Worm (Caenorhabditis elegans): Measurements from ENCODE around the gene aqp-2.

aqp-2 gene

ce11 chrII:9232923-9233322 lies 28.9 kb downstream of the aqp-2 start, which contains the start of gene T26C5.2:
T26C5.2 (plus strand) TSS chrII:9233223.
- no peak for TF ChIP-seq zip-8 (tag; optimal IDR thresholded peaks at IDR 0.05)
- TF ChIP-seq snpc-4 (tag; optimal IDR thresholded peaks at IDR 0.05), result no peak
- TF ChIP-seq ceh-39 (tag; optimal IDR thresholded peaks at IDR 0.05), result no peak
- TF ChIP-seq ztf-11 (tag; optimal IDR thresholded peaks at IDR 0.05), result no peak
- TF ChIP-seq sem-2 (GFP tag; optimal IDR thresholded peaks at IDR 0.05), result no peak
- no peak for TF ChIP-seq nhr-12 (tag; optimal IDR thresholded peaks at IDR 0.05)
- no peak for TF ChIP-seq elt-3 (tag; optimal IDR thresholded peaks at IDR 0.05)
- TF ChIP-seq mab-5 (tag; optimal IDR thresholded peaks at IDR 0.05), result no peak
- no peak for TF ChIP-seq ces-1 (GFP tag; optimal IDR thresholded peaks at IDR 0.05)
- no peak for TF ChIP-seq unc-62 (GFP tag; optimal IDR thresholded peaks at IDR 0.05)
- no peak for TF ChIP-seq unc-120 (tag; optimal IDR thresholded peaks at IDR 0.05; ENCODE audit: poor library complexity, severe bottlenecking)
- TF ChIP-seq lin-32 (GFP tag; optimal IDR thresholded peaks at IDR 0.05), result no peak
- no peak for TF ChIP-seq tbx-8 (GFP tag; optimal IDR thresholded peaks at IDR 0.05)

- TF ChIP-seq tbx-8 (GFP tag; optimal IDR thresholded peaks at IDR 0.05), result no peak
- peak; percentile 89 for TF ChIP-seq blmp-1 (tag; optimal IDR thresholded peaks at IDR 0.05)
- TF ChIP-seq ham-2 (GFP tag; optimal IDR thresholded peaks at IDR 0.05), result peak; percentile 9
- TF ChIP-seq ceh-83 (GFP tag; optimal IDR thresholded peaks at IDR 0.05), result no peak
- no peak for TF ChIP-seq lin-13 (tag; optimal IDR thresholded peaks at IDR 0.05)
Observed at ce11 chrII:9232493-9232892, 29.3 kb downstream of the aqp-2 start.

ce11 chrII:9231240-9231639 lies 30.5 kb downstream of the aqp-2 start, which contains the start of gene gst-13:
gst-13 (plus strand) TSS chrII:9231457.
- TF ChIP-seq M03D4.4 (tag; optimal IDR thresholded peaks at IDR 0.05), result no peak
- TF ChIP-seq drap-1 (GFP tag; optimal IDR thresholded peaks at IDR 0.05), result no peak
- TF ChIP-seq hlh-1 (tag; optimal IDR thresholded peaks at IDR 0.05), result no peak
- TF ChIP-seq ham-2 (GFP tag; optimal IDR thresholded peaks at IDR 0.05), result no peak
- TF ChIP-seq unc-62 (GFP tag; optimal IDR thresholded peaks at IDR 0.05), result no peak
- no peak for TF ChIP-seq unc-39 (tag; optimal IDR thresholded peaks at IDR 0.05)
- no peak for TF ChIP-seq ces-1 (GFP tag; optimal IDR thresholded peaks at IDR 0.05)
- no peak for TF ChIP-seq mls-2 (tag; optimal IDR thresholded peaks at IDR 0.05)
- no peak for TF ChIP-seq pha-4 (tag; optimal IDR thresholded peaks at IDR 0.05)
- no peak for TF ChIP-seq flh-1 (GFP tag; optimal IDR thresholded peaks at IDR 0.05)
- TF ChIP-seq bed-3 (GFP tag; optimal IDR thresholded peaks at IDR 0.05), result no peak
- TF ChIP-seq ceh-39 (tag; optimal IDR thresholded peaks at IDR 0.05), result no peak
- TF ChIP-seq sptf-1 (tag; optimal IDR thresholded peaks at IDR 0.05), result no peak

- TF ChIP-seq blmp-1 (tag; optimal IDR thresholded peaks at IDR 0.05), result no peak
- no peak for TF ChIP-seq unc-62 (GFP tag; optimal IDR thresholded peaks at IDR 0.05)
- no peak for TF ChIP-seq lin-13 (tag; optimal IDR thresholded peaks at IDR 0.05)
Observed at ce11 chrII:9227134-9227533, 34.6 kb downstream of the aqp-2 start, which contains the start of gene abu-14. abu-14 (minus strand) TSS chrII:9227214.

ce11 chrII:9222969-9223368 lies 38.8 kb downstream of the aqp-2 start, which contains the start of gene ZK1067.3:
ZK1067.3 (plus strand) TSS chrII:9223269.
- no peak for TF ChIP-seq zip-8 (tag; optimal IDR thresholded peaks at IDR 0.05)
- TF ChIP-seq pha-4 (tag; optimal IDR thresholded peaks at IDR 0.05), result no peak
- no peak for TF ChIP-seq ceh-83 (GFP tag; optimal IDR thresholded peaks at IDR 0.05)
- no peak for TF ChIP-seq nhr-2 (tag; optimal IDR thresholded peaks at IDR 0.05)
- TF ChIP-seq sptf-1 (tag; optimal IDR thresholded peaks at IDR 0.05), result no peak
- no peak for TF ChIP-seq nhr-12 (tag; optimal IDR thresholded peaks at IDR 0.05)
- TF ChIP-seq unc-39 (tag; optimal IDR thresholded peaks at IDR 0.05), result no peak
- TF ChIP-seq mls-2 (tag; optimal IDR thresholded peaks at IDR 0.05), result no peak
- TF ChIP-seq nhr-76 (tag; optimal IDR thresholded peaks at IDR 0.05), result no peak
- no peak for TF ChIP-seq sem-2 (GFP tag; optimal IDR thresholded peaks at IDR 0.05)
- no peak for TF ChIP-seq elt-3 (tag; optimal IDR thresholded peaks at IDR 0.05)
- TF ChIP-seq ztf-11 (tag; optimal IDR thresholded peaks at IDR 0.05), result no peak
- TF ChIP-seq cnd-1 (tag; optimal IDR thresholded peaks at IDR 0.05), result no peak
- TF ChIP-seq bed-3 (GFP tag; optimal IDR thresholded peaks at IDR 0.05), result no peak
- no peak for TF ChIP-seq drap-1 (GFP tag; optimal IDR thresholded peaks at IDR 0.05)

ce11 chrII:9213055-9213708 lies 48.6 kb downstream of the aqp-2 start, which contains the start of gene znfx-1:
znfx-1 (plus strand) TSS chrII:9213658.
- TF ChIP-seq mab-5 (tag; optimal IDR thresholded peaks at IDR 0.05) (no peak), nhr-76 (tag; optimal IDR thresholded peaks at IDR 0.05) (no peak), ces-1 (GFP tag; optimal IDR thresholded peaks at IDR 0.05) (no peak), nhr-12 (tag; optimal IDR thresholded peaks at IDR 0.05) (no peak), elt-1 (tag; optimal IDR thresholded peaks at IDR 0.05; ENCODE audit: borderline replicate concordance, insufficient read depth) (no peak), ceh-83 (GFP tag; optimal IDR thresholded peaks at IDR 0.05) (no peak), nhr-237 (tag; optimal IDR thresholded peaks at IDR 0.05) (no peak), sptf-1 (tag; optimal IDR thresholded peaks at IDR 0.05) (no peak), lin-13 (tag; optimal IDR thresholded peaks at IDR 0.05) (no peak), cnd-1 (tag; optimal IDR thresholded peaks at IDR 0.05) (no peak), lsy-2 (tag; optimal IDR thresholded peaks at IDR 0.05) (no peak), ceh-39 (tag; optimal IDR thresholded peaks at IDR 0.05) (no peak), ztf-11 (tag; optimal IDR thresholded peaks at IDR 0.05) (no peak), ham-2 (GFP tag; optimal IDR thresholded peaks at IDR 0.05) (no peak), nhr-2 (tag; optimal IDR thresholded peaks at IDR 0.05) (no peak)

Data from whole organism, mixed stage, embryonic.